Worm (Caenorhabditis elegans) whole organism, early embryonic: Measurements from ENCODE around the gene str-250.

Experiments used
- B0310.2 ChIP-seq: sonication (generic microtip); optimal IDR thresholded peaks from 2 replicates; lab custom pipeline; 2016; ENCODE audit warnings: mild to moderate bottlenecking, missing genetic modification characterization, missing compliant biosample characterization
- F13C5.2 ChIP-seq: sonication (generic microtip); optimal IDR thresholded peaks from 2 replicates; lab custom pipeline; 2017; ENCODE audit warnings: mild to moderate bottlenecking, missing genetic modification characterization, inconsistent platforms, missing compliant biosample characterization
- aly-1 ChIP-seq: sonication (generic microtip); optimal IDR thresholded peaks from 2 replicates; lab custom pipeline; 2016; ENCODE audit warnings: missing genetic modification characterization, missing compliant biosample characterization
- ama-1 ChIP-seq: fragments of 150-350 bp; optimal IDR thresholded peaks from 2 replicates; lab custom pipeline; 2014
- ceh-13 ChIP-seq: fragments of 200-800 bp; sonication (Bioruptor generic); optimal IDR thresholded peaks from 2 replicates; lab custom pipeline; 2018; ENCODE audit warnings: mild to moderate bottlenecking, missing genetic modification characterization, missing compliant biosample characterization
- ceh-36 ChIP-seq: sonication (generic microtip); optimal IDR thresholded peaks from 2 replicates; lab custom pipeline; 2016; ENCODE audit warnings: missing genetic modification characterization, inconsistent platforms, missing compliant biosample characterization
- ets-7 ChIP-seq: sonication (generic microtip); optimal IDR thresholded peaks from 2 replicates; lab custom pipeline; 2016; ENCODE audit warnings: missing genotype, missing genetic modification characterization, missing compliant biosample characterization
- flt-1 ChIP-seq: fragments of 200-800 bp; sonication (Bioruptor generic); IDR thresholded peaks from 2 replicates; pipeline ENCODE4 v1.3.6; 2022; ENCODE audit warnings: missing genetic modification characterization, missing compliant biosample characterization
- hmbx-1 ChIP-seq: sonication (generic microtip); optimal IDR thresholded peaks from 2 replicates; lab custom pipeline; 2016; ENCODE audit warnings: mild to moderate bottlenecking, missing genetic modification characterization, missing compliant biosample characterization
- hmg-4 ChIP-seq: fragments of 200-800 bp; sonication (Bioruptor generic); optimal IDR thresholded peaks from 2 replicates; lab custom pipeline; 2018; ENCODE audit warnings: mild to moderate bottlenecking, missing genetic modification characterization, missing compliant biosample characterization
- hnd-1 ChIP-seq: sonication (generic microtip); optimal IDR thresholded peaks from 2 replicates; lab custom pipeline; 2016; ENCODE audit warnings: missing genetic modification characterization, missing compliant biosample characterization
- pes-1 ChIP-seq: fragments of 200-800 bp; sonication (Bioruptor generic); IDR thresholded peaks from 2 replicates; pipeline ENCODE4 v1.3.6; 2022; ENCODE audit warnings: missing genetic modification reagents, missing genetic modification characterization, missing compliant biosample characterization
- scrt-1 ChIP-seq: fragments of 200-800 bp; sonication (Bioruptor generic); IDR thresholded peaks from 2 replicates; pipeline ENCODE4 v1.3.6; 2022; ENCODE audit warnings: missing genetic modification characterization, missing compliant biosample characterization
- sea-1 ChIP-seq: fragments of 200-800 bp; sonication (Bioruptor generic); conservative IDR thresholded peaks from 2 replicates; pipeline ENCODE4 v1.3.6; 2022; ENCODE audit warnings: missing genetic modification characterization, missing compliant biosample characterization
- tbx-11 ChIP-seq: fragments of 200-800 bp; sonication (Bioruptor generic); IDR thresholded peaks from 2 replicates; pipeline ENCODE4 v1.3.6; 2022; ENCODE audit warnings: missing genetic modification characterization, missing compliant biosample characterization
- tbx-37 ChIP-seq: fragments of 200-800 bp; sonication (Bioruptor generic); conservative IDR thresholded peaks from 2 replicates; pipeline ENCODE4 v1.3.6; 2022; ENCODE audit warnings: missing genetic modification reagents, missing genetic modification characterization, missing compliant biosample characterization
- tra-4 ChIP-seq: sonication (generic microtip); optimal IDR thresholded peaks from 2 replicates; lab custom pipeline; 2017; ENCODE audit warnings: missing genetic modification characterization, missing compliant biosample characterization

Gene str-250

DNA sequence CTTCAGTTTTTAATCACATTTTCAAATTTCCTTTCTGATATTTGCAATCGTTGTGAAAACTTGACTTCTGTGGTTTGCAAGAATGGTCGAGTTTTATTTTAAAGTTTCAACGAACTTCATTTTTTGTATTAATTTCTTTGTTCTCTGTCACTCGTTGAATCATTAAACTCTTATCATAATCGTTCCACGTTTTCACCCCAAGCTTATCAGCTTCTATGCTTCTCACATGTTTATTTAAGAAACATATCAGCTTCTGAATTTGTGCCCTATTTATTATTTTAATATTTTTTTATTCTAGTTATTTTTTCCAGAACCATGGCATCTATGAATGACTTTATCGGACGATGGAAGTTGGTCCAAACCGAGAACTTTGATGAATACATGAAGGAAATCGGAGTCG lies 39.2 kb upstream of the str-250 start, which contains the start of gene lbp-7:
lbp-7 (plus strand) TSS at position 312 of the 400 bp plus-strand sequence.
- no peak for TF ChIP-seq hnd-1 (tag; lab: Kevin White, UChicago)
- no peak for TF ChIP-seq tra-4 (tag; lab: Kevin White, UChicago)
- TF ChIP-seq hmg-4 = no peak
- no peak for TF ChIP-seq sea-1 (GFP tag; lab: Robert Waterston, UW)
- TF ChIP-seq B0310.2 (tag; lab: Kevin White, UChicago) = no peak
- no peak for TF ChIP-seq aly-1 (tag; lab: Kevin White, UChicago)
- no peak for TF ChIP-seq pes-1
- TF ChIP-seq tbx-11 (GFP tag; lab: Robert Waterston, UW) = no peak
- TF ChIP-seq ama-1 (lab: Kevin White, UChicago) = no peak
- TF ChIP-seq tbx-37 (GFP tag; lab: Robert Waterston, UW) = no peak
- no peak for TF ChIP-seq ceh-36
- TF ChIP-seq hmbx-1 (tag; lab: Kevin White, UChicago) = no peak

DNA sequence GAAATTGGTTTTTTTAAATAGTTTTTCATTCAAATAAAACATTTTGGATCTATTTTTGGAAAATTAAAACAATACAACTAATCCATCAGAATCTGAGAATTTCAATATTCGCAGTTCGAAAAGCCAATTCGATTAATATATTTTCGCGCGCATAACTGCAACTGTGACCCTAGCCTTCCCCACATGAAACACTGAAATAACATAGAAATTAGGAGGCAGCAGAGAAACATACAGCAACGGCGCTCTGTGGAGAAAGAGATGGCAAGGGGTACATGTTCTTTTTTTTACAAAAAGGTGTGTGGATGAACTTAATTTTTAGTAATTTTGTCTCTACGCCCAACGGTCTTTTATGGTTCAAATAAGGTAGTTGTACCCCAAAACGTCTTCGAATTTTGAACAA lies 38.3 kb upstream of the str-250 start:
- no peak for TF ChIP-seq scrt-1 (GFP tag; lab: Robert Waterston, UW)
- TF ChIP-seq hnd-1 (tag; lab: Kevin White, UChicago) = no peak
- TF ChIP-seq aly-1 (tag; lab: Kevin White, UChicago) = no peak
- TF ChIP-seq tra-4 (tag; lab: Kevin White, UChicago) = no peak

ce11 chrV:13880607-13881006 lies 37.8 kb upstream of the str-250 start, which contains the start of gene T22G5.3:
T22G5.3 (plus strand) TSS chrV:13880907.
- no peak for TF ChIP-seq hnd-1 (tag; lab: Kevin White, UChicago)
- no peak for TF ChIP-seq B0310.2 (tag; lab: Kevin White, UChicago)
- no peak for TF ChIP-seq tra-4 (tag; lab: Kevin White, UChicago)
- TF ChIP-seq flt-1 (GFP tag; lab: Robert Waterston, UW) = no peak
- TF ChIP-seq tbx-11 (GFP tag; lab: Robert Waterston, UW) = no peak

DNA sequence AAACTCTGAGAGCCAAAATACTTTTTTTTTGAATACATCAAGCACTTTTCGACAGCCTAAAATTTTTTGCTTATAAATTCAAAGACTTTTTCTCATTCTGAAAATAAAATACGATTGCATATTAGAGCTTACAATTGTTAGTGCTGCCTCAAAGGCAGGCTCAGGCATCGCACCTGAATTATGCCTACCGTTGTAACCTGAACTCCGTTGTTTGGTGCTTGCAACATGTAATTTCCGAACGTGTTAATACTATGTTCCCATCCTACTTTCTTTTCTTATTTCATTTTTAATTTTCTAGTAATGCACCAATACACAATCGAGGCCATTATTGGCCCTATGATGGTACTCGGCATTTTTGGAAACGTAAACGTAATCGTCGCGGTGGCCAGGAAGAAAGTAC lies 31.1 kb upstream of the str-250 start, which contains the start of gene srsx-19:
srsx-19 (plus strand) TSS at position 301 of the 400 bp plus-strand sequence.
- TF ChIP-seq hnd-1 (tag; lab: Kevin White, UChicago) = no peak

ce11 chrV:13889516-13889915 lies 28.9 kb upstream of the str-250 start, which contains the start of gene spp-12:
spp-12 (plus strand) TSS chrV:13889816.
- TF ChIP-seq scrt-1 (GFP tag; lab: Robert Waterston, UW) = no peak
- no peak for TF ChIP-seq aly-1 (tag; lab: Kevin White, UChicago)
- TF ChIP-seq flt-1 (GFP tag; lab: Robert Waterston, UW) = no peak
- no peak for TF ChIP-seq hmbx-1 (tag; lab: Kevin White, UChicago)
- TF ChIP-seq hnd-1 (tag; lab: Kevin White, UChicago) = no peak
- TF ChIP-seq B0310.2 (tag; lab: Kevin White, UChicago) = no peak
- TF ChIP-seq tbx-37 (GFP tag; lab: Robert Waterston, UW) = no peak
- no peak for TF ChIP-seq tra-4 (tag; lab: Kevin White, UChicago)
- no peak for TF ChIP-seq hmg-4
- TF ChIP-seq ama-1 (lab: Kevin White, UChicago) = no peak
- no peak for TF ChIP-seq tbx-11 (GFP tag; lab: Robert Waterston, UW)
- TF ChIP-seq ets-7 (tag; lab: Kevin White, UChicago) = no peak
- TF ChIP-seq sea-1 (GFP tag; lab: Robert Waterston, UW) = no peak
- TF ChIP-seq pes-1 = no peak
- no peak for TF ChIP-seq ceh-36
- TF ChIP-seq F13C5.2 = no peak
- no peak for TF ChIP-seq ceh-13 (GFP tag; lab: Kevin White, UChicago)

- TF ChIP-seq ceh-36 (no peak), aly-1 (tag; lab: Kevin White, UChicago) (no peak), flt-1 (GFP tag; lab: Robert Waterston, UW) (no peak), scrt-1 (GFP tag; lab: Robert Waterston, UW) (no peak), tbx-11 (GFP tag; lab: Robert Waterston, UW) (no peak), hnd-1 (tag; lab: Kevin White, UChicago) (no peak)
Observed at ce11 chrV:13890473-13890872, 28.0 kb upstream of the str-250 start, which contains the start of gene lbp-8. lbp-8 (plus strand) TSS chrV:13890773.

DNA sequence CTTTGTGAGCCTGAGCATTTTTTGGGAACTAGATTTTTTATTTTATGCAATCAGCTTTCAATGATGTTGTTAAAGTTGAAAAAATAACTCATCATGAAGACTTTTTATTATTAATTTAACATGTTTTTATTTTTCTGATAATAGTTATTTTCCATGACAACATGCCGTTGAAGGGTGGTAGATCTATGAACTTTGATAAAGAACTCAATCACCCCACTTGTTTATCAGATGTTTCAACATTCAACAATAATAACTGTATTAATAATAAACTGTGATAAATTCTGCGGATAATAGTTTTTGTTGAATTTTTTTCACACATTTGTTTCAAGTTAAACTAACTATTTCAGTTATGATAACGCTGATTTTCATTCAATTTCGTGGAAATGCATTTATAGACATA lies 27.0 kb upstream of the str-250 start:
- TF ChIP-seq ceh-13 (GFP tag; lab: Kevin White, UChicago) (no peak), ets-7 (tag; lab: Kevin White, UChicago) (no peak), ama-1 (lab: Kevin White, UChicago) (no peak), tbx-37 (GFP tag; lab: Robert Waterston, UW) (no peak), tbx-11 (GFP tag; lab: Robert Waterston, UW) (no peak), F13C5.2 (no peak), flt-1 (GFP tag; lab: Robert Waterston, UW) (no peak), hnd-1 (tag; lab: Kevin White, UChicago) (no peak), B0310.2 (tag; lab: Kevin White, UChicago) (no peak), pes-1 (no peak), hmg-4 (no peak), aly-1 (tag; lab: Kevin White, UChicago) (no peak), scrt-1 (GFP tag; lab: Robert Waterston, UW) (no peak), tra-4 (tag; lab: Kevin White, UChicago) (no peak), ceh-36 (no peak), hmbx-1 (tag; lab: Kevin White, UChicago) (no peak), sea-1 (GFP tag; lab: Robert Waterston, UW) (no peak)
